Fruit fly (Drosophila melanogaster): ENCODE data around the gene GstD9.

DNA sequence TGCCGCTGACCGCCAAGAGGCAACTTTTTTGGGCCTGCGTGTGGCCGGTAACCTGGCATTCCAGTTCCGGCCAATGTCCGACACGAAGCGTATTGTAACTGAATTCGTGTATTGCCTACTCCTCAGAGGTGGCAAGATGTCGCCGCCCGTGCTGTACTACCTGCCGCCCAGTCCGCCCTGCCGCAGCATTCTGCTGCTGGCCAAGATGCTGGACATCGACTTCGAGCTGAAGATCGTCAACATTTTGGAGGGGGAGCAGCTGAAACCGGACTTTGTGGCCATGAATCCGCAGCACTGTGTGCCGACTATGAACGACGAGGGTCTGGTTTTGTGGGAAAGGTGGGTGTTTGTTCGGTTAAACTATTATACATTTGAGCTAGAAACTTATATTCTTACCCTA lies 16.9 kb upstream of the GstD9 start:
- TF ChIP-seq EcR (GFP tag; optimal IDR thresholded peaks at IDR 0.05) = no peak
- TF ChIP-seq pan (optimal IDR thresholded peaks at IDR 0.05) = no peak
